Fruit fly (Drosophila melanogaster) whole organism: ENCODE measurements around the gene Brd8.

Experiments
- CG8478 ChIP-seq: fragments of >200 bp; optimal IDR thresholded peaks from 2 replicates; lab custom pipeline; 2018; ENCODE audit warnings: inconsistent platforms
- Dll ChIP-seq: fragments of >200 bp; optimal IDR thresholded peaks from 2 replicates; lab custom pipeline; 2017
- pan ChIP-seq: fragments of >200 bp; optimal IDR thresholded peaks from 2 replicates; lab custom pipeline; 2017
- psq ChIP-seq: fragments of >200 bp; optimal IDR thresholded peaks from 2 replicates; lab custom pipeline; 2017
- usp ChIP-seq: fragments of >200 bp; optimal IDR thresholded peaks from 2 replicates; lab custom pipeline; 2017; ENCODE audit warnings: missing biosample characterization, missing genetic modification characterization, mixed read lengths

DNA sequence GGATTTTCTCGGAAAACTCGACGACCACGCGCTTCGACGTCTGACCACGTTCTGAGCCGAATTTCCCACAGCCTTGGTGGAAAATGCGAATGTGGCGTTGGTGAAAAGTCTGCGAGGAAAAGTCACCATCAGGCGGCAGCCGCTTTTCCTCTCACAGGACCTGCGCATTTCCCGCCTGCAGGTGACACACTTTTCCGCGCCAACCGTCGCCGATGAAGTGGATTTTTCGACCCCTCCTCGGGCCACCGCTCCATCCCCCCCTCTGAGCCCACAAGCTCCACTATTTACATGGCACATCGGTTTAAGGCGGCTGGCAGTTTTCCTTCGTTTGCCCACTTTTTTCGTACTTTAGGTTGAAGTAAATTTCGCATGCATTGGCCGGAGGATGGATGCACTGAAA, 28.3 kb upstream of the Brd8 start, which contains the start of gene jus:
- TF ChIP-seq Dll (lab: Kevin White, UChicago) (no peak), usp (GFP tag; lab: Kevin White, UChicago) (no peak), pan (no peak), psq (no peak), CG8478 (lab: Kevin White, UChicago) (no peak)
